Worm (Caenorhabditis elegans): ENCODE results near the gene acs-10.

DNA sequence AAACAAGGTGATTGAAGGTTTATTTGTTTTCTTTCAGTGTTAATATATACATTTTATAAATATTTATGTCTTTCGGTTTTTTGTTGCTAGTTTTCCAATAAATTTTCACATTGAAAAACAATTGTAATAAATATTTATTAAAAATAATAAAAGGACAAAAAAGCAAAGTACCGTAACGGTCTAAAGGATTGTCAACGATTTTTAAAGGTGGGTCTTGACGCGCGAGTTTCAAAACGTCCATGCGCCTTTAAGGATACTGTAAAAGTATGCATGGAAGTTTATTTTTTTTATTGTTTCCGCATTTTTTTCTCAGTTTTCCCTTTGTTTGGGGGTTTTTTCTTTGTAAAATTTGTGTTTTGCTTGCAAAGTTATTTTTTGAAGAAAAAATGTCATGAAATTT is 46.6 kb downstream of the acs-10 start:
- TF ChIP-seq ceh-13 (GFP tag; optimal IDR thresholded peaks at IDR 0.05) = no peak
- no peak for TF ChIP-seq ama-1 (optimal IDR thresholded peaks at IDR 0.05)
- no peak for TF ChIP-seq hnd-1 (tag; optimal IDR thresholded peaks at IDR 0.05)
